Fruit fly (Drosophila melanogaster): ENCODE data around the gene CG6769.
A peak's percentile ranks its signal among the peaks of the same experiment; 100 is the strongest.

Gene CG6769

dm6 chrX:17833986-17834385 lies 26.8 kb upstream of the CG6769 start:
- no peak for TF ChIP-seq Scr (GFP tag; IDR thresholded peaks at IDR 0.05; ENCODE audit: partially characterized antibody)
- TF ChIP-seq sd (tag; optimal IDR thresholded peaks at IDR 0.05), result peak; percentile 71
- TF ChIP-seq Spps (tag; optimal IDR thresholded peaks at IDR 0.05), result no peak
- no peak for TF ChIP-seq prd (optimal IDR thresholded peaks at IDR 0.05)
- TF ChIP-seq prd (GFP tag; IDR thresholded peaks at IDR 0.05), result no peak
- TF ChIP-seq crol (GFP tag; IDR thresholded peaks at IDR 0.05), result peak; percentile 83
- TF ChIP-seq CG12769 (tag; optimal IDR thresholded peaks at IDR 0.05), result peak; percentile 37
- peak; percentile 14 for TF ChIP-seq CG1832 (GFP tag; optimal IDR thresholded peaks at IDR 0.05)
- peak; percentile 9 for TF ChIP-seq Deaf1 (tag; optimal IDR thresholded peaks at IDR 0.05)
- peak; percentile 13; the same call in 1 of the 2 replicates for TF ChIP-seq vvl (GFP tag; IDR thresholded peaks at IDR 0.05)
- TF ChIP-seq kni (GFP tag; optimal IDR thresholded peaks at IDR 0.05), result peak; percentile 47
- peak; percentile 67; the same call in 1 of the 4 replicates for TF ChIP-seq chinmo (GFP tag; IDR thresholded peaks at IDR 0.05; ENCODE audit: partially characterized antibody)
- TF ChIP-seq z (GFP tag; IDR thresholded peaks at IDR 0.05), result peak; percentile 95
- 0 out of 2 replicates have a peak, but pooled peaks have one; percentile 20 for TF ChIP-seq unc-4 (GFP tag; IDR thresholded peaks at IDR 0.05; ENCODE audit: partially characterized antibody)
- TF ChIP-seq bbx (GFP tag; IDR thresholded peaks at IDR 0.05; ENCODE audit: partially characterized antibody), result 0 out of 2 replicates have a peak, but pooled peaks have one; percentile 21
- peak; percentile 48 to 59 for TF ChIP-seq Trl (optimal IDR thresholded peaks at IDR 0.05)
- no peak for TF ChIP-seq Trl (GFP tag; optimal IDR thresholded peaks at IDR 0.05)

dm6 chrX:17834754-17835153 lies 26.0 kb upstream of the CG6769 start:
- TF ChIP-seq CG2199 (GFP tag; IDR thresholded peaks at IDR 0.05) (0 out of 3 replicates have a peak, but pooled peaks have one; percentile 12), ATbp (GFP tag; optimal IDR thresholded peaks at IDR 0.05) (no peak), gem (tag; optimal IDR thresholded peaks at IDR 0.05) (no peak), sc (optimal IDR thresholded peaks at IDR 0.05) (no peak), sc (GFP tag; optimal IDR thresholded peaks at IDR 0.05) (no peak), Vsx1 (GFP tag; optimal IDR thresholded peaks at IDR 0.05) (no peak), org-1 (GFP tag; optimal IDR thresholded peaks at IDR 0.05) (no peak)

dm6 chrX:17836420-17836932 lies 24.3 kb upstream of the CG6769 start:
- TF ChIP-seq CG12744 (GFP tag; optimal IDR thresholded peaks at IDR 0.05), result no peak
- peak; percentile 3 for TF ChIP-seq sens (GFP tag)
- TF ChIP-seq CG15269 (tag; optimal IDR thresholded peaks at IDR 0.05), result no peak
- no peak for TF ChIP-seq HLH3B (GFP tag; IDR thresholded peaks at IDR 0.05)
- TF ChIP-seq Gsc (GFP tag; IDR thresholded peaks at IDR 0.05), result no peak
- TF ChIP-seq CG10274 (GFP tag; optimal IDR thresholded peaks at IDR 0.05), result no peak
- TF ChIP-seq vvl (GFP tag; IDR thresholded peaks at IDR 0.05), result peak; percentile 72
- TF ChIP-seq CG5245 (GFP tag; optimal IDR thresholded peaks at IDR 0.05), result no peak
- no peak for TF ChIP-seq nerfin-1 (tag; optimal IDR thresholded peaks at IDR 0.05)
- peak; percentile 6 for TF ChIP-seq Sox102F (GFP tag; optimal IDR thresholded peaks at IDR 0.05)
- peak; percentile 42 for TF ChIP-seq zf30C (GFP tag; optimal IDR thresholded peaks at IDR 0.05)
- TF ChIP-seq nmo (GFP tag; optimal IDR thresholded peaks at IDR 0.05), result no peak
- TF ChIP-seq da (GFP tag; optimal IDR thresholded peaks at IDR 0.05), result no peak
- 0 out of 2 replicates have a peak, but pooled peaks have one; percentile 9 for TF ChIP-seq Drgx (GFP tag; IDR thresholded peaks at IDR 0.05)
- TF ChIP-seq aop (GFP tag; IDR thresholded peaks at IDR 0.05), result no peak

Data from whole organism, embryonic.